Worm (Caenorhabditis elegans): ENCODE measurements around the gene F19B10.2.

The F19B10.2 gene

DNA sequence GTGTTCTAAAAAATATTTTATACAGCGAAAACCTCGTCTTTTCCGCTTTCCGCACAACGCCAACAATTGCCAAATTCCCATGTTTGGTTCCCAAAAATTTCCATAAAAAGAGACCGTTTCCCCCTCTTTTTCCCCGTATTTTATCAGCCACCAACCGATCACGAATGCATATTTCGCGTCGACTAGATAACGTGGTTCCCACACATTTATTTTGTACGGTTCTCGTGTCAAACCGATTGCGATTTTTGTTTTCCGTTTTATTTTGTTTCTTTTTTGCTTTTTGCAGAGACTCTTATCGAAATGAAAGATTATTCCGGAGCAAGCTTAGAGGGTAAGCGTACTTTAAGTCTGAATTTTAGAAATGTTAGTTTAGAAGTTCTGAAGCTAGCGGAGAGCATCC, 45.7 kb downstream of the F19B10.2 start, which contains the start of gene C46E10.3:
Gene C46E10.3, plus strand, starts transcription at position 301 of the 400 bp plus-strand sequence.
- TF ChIP-seq snpc-4 (tag; optimal IDR thresholded peaks at IDR 0.05) (no peak), nhr-2 (tag; optimal IDR thresholded peaks at IDR 0.05) (no peak), lin-13 (tag; optimal IDR thresholded peaks at IDR 0.05) (no peak), cnd-1 (tag; optimal IDR thresholded peaks at IDR 0.05) (no peak), nhr-12 (tag; optimal IDR thresholded peaks at IDR 0.05) (no peak)

DNA sequence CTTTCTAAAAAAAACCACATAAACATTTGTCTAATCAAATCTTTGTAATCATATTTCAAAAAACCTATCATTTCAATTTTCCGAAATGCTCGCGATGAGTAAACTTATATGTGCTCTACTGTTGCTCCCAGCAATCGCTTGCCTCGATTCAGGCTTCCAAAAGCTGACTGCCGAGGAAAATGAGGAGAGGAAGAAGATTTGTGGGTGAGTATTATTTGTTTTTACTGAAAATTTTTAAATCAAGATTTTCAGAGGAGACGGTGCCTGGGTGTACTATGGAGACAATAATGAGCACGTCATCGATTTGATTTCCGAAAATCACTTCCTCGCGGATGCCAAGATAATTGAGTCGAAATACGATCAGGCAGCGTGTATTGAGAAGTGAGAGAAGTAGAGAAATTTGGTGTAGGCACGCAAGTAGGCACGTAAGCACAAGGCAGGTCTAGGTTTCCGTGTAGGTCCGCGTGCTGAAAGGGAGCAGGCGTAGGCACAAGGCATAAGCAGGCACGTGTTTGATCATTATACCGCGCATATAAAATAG, 49.0 kb downstream of the F19B10.2 start, which contains the start of gene C46E10.1:
Gene C46E10.1, plus strand, starts transcription at position 51 of the 541 bp plus-strand sequence.
- no peak for TF ChIP-seq mls-2 (tag; optimal IDR thresholded peaks at IDR 0.05)
- no peak for TF ChIP-seq ztf-11 (tag; optimal IDR thresholded peaks at IDR 0.05)
- no peak for TF ChIP-seq elt-3 (tag; optimal IDR thresholded peaks at IDR 0.05)
- TF ChIP-seq unc-62 (GFP tag; optimal IDR thresholded peaks at IDR 0.05), result no peak
